Fruit fly (Drosophila melanogaster) whole organism: ENCODE data around the gene CG33514.

Experiments
- CG8478 ChIP-seq: fragments of >200 bp; optimal IDR thresholded peaks from 2 replicates; lab custom pipeline; 2018; ENCODE audit warnings: inconsistent platforms
- Dll ChIP-seq: fragments of >200 bp; optimal IDR thresholded peaks from 2 replicates; lab custom pipeline; 2017
- EcR ChIP-seq, 2 experiments: fragments of >200 bp; optimal IDR thresholded peaks; 2 replicates each; lab custom pipeline; 2017; ENCODE audit warnings: missing biosample characterization in 2 of 2, missing genetic modification characterization in 2 of 2, missing genetic modification reagents in 2 of 2
- pan ChIP-seq: fragments of >200 bp; optimal IDR thresholded peaks from 2 replicates; lab custom pipeline; 2017
- psq ChIP-seq: fragments of >200 bp; optimal IDR thresholded peaks from 2 replicates; lab custom pipeline; 2017
- usp ChIP-seq: fragments of >200 bp; optimal IDR thresholded peaks from 2 replicates; lab custom pipeline; 2017; ENCODE audit warnings: missing biosample characterization, missing genetic modification characterization, mixed read lengths

Gene CG33514

dm6 chr3L:4388215-4388614 lies 23.0 kb downstream of the CG33514 start:
- TF ChIP-seq usp (no peak), Dll (lab: Kevin White, UChicago) (no peak), pan (lab: Kevin White, UChicago) (no peak), psq (lab: Kevin White, UChicago) (no peak), EcR (GFP tag; optimal IDR thresholded peaks at IDR 0.05; lab: Kevin White, UChicago) (no peak), CG8478 (lab: Kevin White, UChicago) (no peak)

- no peak for TF ChIP-seq usp
- TF ChIP-seq EcR (GFP tag; optimal IDR thresholded peaks at IDR 0.05; lab: Kevin White, UChicago) = no peak
- no peak for TF ChIP-seq psq (lab: Kevin White, UChicago)
- TF ChIP-seq CG8478 (lab: Kevin White, UChicago) = no peak
- no peak for TF ChIP-seq pan (lab: Kevin White, UChicago)
- TF ChIP-seq Dll (lab: Kevin White, UChicago) = no peak
Observed at dm6 chr3L:4389104-4389503, 23.9 kb downstream of the CG33514 start.

dm6 chr3L:4392851-4393250 lies 27.6 kb downstream of the CG33514 start:
- TF ChIP-seq usp (no peak), EcR (GFP tag; optimal IDR thresholded peaks at IDR 0.05; lab: Kevin White, UChicago) (no peak), pan (lab: Kevin White, UChicago) (no peak), Dll (lab: Kevin White, UChicago) (no peak), psq (lab: Kevin White, UChicago) (no peak), CG8478 (lab: Kevin White, UChicago) (no peak)

- TF ChIP-seq EcR (GFP tag; optimal IDR thresholded peaks at IDR 0.05; lab: Kevin White, UChicago) = peak in 1 of 2 experiments; percentile 55
- no peak for TF ChIP-seq psq (lab: Kevin White, UChicago)
- no peak for TF ChIP-seq pan (lab: Kevin White, UChicago)
Observed at dm6 chr3L:4393642-4394041, 28.4 kb downstream of the CG33514 start.

- TF ChIP-seq Dll (lab: Kevin White, UChicago) (no peak), usp (no peak), EcR (GFP tag; optimal IDR thresholded peaks at IDR 0.05; lab: Kevin White, UChicago) (no peak), CG8478 (lab: Kevin White, UChicago) (no peak), psq (lab: Kevin White, UChicago) (no peak), pan (lab: Kevin White, UChicago) (no peak)
Observed at dm6 chr3L:4395501-4396073, 30.4 kb downstream of the CG33514 start.

- TF ChIP-seq pan (lab: Kevin White, UChicago) (no peak), usp (no peak), psq (lab: Kevin White, UChicago) (no peak), Dll (lab: Kevin White, UChicago) (no peak), EcR (GFP tag; optimal IDR thresholded peaks at IDR 0.05; lab: Kevin White, UChicago) (no peak), CG8478 (lab: Kevin White, UChicago) (no peak)
Observed at dm6 chr3L:4396372-4396771, 31.1 kb downstream of the CG33514 start.

- TF ChIP-seq CG8478 (lab: Kevin White, UChicago) = no peak
- no peak for TF ChIP-seq EcR (GFP tag; optimal IDR thresholded peaks at IDR 0.05; lab: Kevin White, UChicago)
- no peak for TF ChIP-seq usp
- TF ChIP-seq Dll (lab: Kevin White, UChicago) = no peak
- TF ChIP-seq pan (lab: Kevin White, UChicago) = no peak
- TF ChIP-seq psq (lab: Kevin White, UChicago) = no peak
Observed at dm6 chr3L:4397137-4397536, 31.9 kb downstream of the CG33514 start.

dm6 chr3L:4397874-4398273 lies 32.6 kb downstream of the CG33514 start:
- no peak for TF ChIP-seq usp
- no peak for TF ChIP-seq CG8478 (lab: Kevin White, UChicago)
- TF ChIP-seq psq (lab: Kevin White, UChicago) = no peak
- TF ChIP-seq EcR (GFP tag; optimal IDR thresholded peaks at IDR 0.05; lab: Kevin White, UChicago) = no peak
- no peak for TF ChIP-seq pan (lab: Kevin White, UChicago)
- no peak for TF ChIP-seq Dll (lab: Kevin White, UChicago)

- TF ChIP-seq usp = no peak
- TF ChIP-seq EcR (GFP tag; optimal IDR thresholded peaks at IDR 0.05; lab: Kevin White, UChicago) = no peak
- no peak for TF ChIP-seq pan (lab: Kevin White, UChicago)
Observed at dm6 chr3L:4399905-4400304, 34.7 kb downstream of the CG33514 start.

- TF ChIP-seq usp = no peak
- TF ChIP-seq pan (lab: Kevin White, UChicago) = no peak
- TF ChIP-seq Dll (lab: Kevin White, UChicago) = no peak
- no peak for TF ChIP-seq CG8478 (lab: Kevin White, UChicago)
- TF ChIP-seq psq (lab: Kevin White, UChicago) = no peak
- TF ChIP-seq EcR (GFP tag; optimal IDR thresholded peaks at IDR 0.05; lab: Kevin White, UChicago) = no peak
Observed at dm6 chr3L:4401241-4401640, 36.0 kb downstream of the CG33514 start.

dm6 chr3L:4403180-4403769 lies 38.0 kb downstream of the CG33514 start, which contains the start of gene Syx17:
TSS of gene Syx17 (plus strand) at chr3L:4403487.
- TF ChIP-seq Dll (lab: Kevin White, UChicago) (no peak), CG8478 (lab: Kevin White, UChicago) (no peak), usp (no peak), psq (lab: Kevin White, UChicago) (no peak), pan (lab: Kevin White, UChicago) (no peak), EcR (GFP tag; optimal IDR thresholded peaks at IDR 0.05; lab: Kevin White, UChicago) (no peak)

- TF ChIP-seq usp (no peak), EcR (GFP tag; optimal IDR thresholded peaks at IDR 0.05; lab: Kevin White, UChicago) (no peak), pan (lab: Kevin White, UChicago) (no peak), psq (lab: Kevin White, UChicago) (no peak), Dll (lab: Kevin White, UChicago) (no peak), CG8478 (lab: Kevin White, UChicago) (no peak)
Observed at dm6 chr3L:4405922-4406321, 40.7 kb downstream of the CG33514 start, which contains the start of gene CG15019. TSS of gene CG15019 (minus strand) at chr3L:4406059.
